Worm (Caenorhabditis elegans) whole organism, L2 larva: ENCODE results near the gene del-2.

ENCODE experiments used
- C34F6.9 ChIP-seq: fragments of 150-350 bp; optimal IDR thresholded peaks from 2 replicates; lab custom pipeline; 2014; ENCODE audit warnings: missing biosample characterization, missing genetic modification characterization
- F13H6.1 ChIP-seq: sonication (generic microtip); optimal IDR thresholded peaks from 2 replicates; lab custom pipeline; 2016; ENCODE audit warnings: missing genetic modification characterization, missing compliant biosample characterization
- R02D3.7 ChIP-seq: fragments of 150-350 bp; optimal IDR thresholded peaks from 2 replicates; lab custom pipeline; 2014; ENCODE audit warnings: missing biosample characterization, missing genetic modification characterization
- Y55F3AM.14 ChIP-seq: fragments of 200-800 bp; sonication (Bioruptor generic); optimal IDR thresholded peaks from 2 replicates; lab custom pipeline; 2018; ENCODE audit warnings: mild to moderate bottlenecking, missing genetic modification characterization, missing compliant biosample characterization
- ZK546.5 ChIP-seq: sonication (generic microtip); optimal IDR thresholded peaks from 2 replicates; lab custom pipeline; 2017; ENCODE audit warnings: missing biosample characterization, missing genetic modification characterization
- alr-1 ChIP-seq: fragments of 150-350 bp; optimal IDR thresholded peaks from 2 replicates; lab custom pipeline; 2014; ENCODE audit warnings: missing biosample characterization, missing genetic modification characterization
- aly-2 ChIP-seq: fragments of 150-350 bp; optimal IDR thresholded peaks from 2 replicates; lab custom pipeline; 2014; ENCODE audit warnings: missing biosample characterization, missing genetic modification characterization
- ama-1 ChIP-seq: fragments of 150-350 bp; optimal IDR thresholded peaks from 2 replicates; lab custom pipeline; 2018; ENCODE audit warnings: inconsistent platforms
- blmp-1 ChIP-seq: sonication (generic microtip); optimal IDR thresholded peaks from 2 replicates; lab custom pipeline; 2017; ENCODE audit warnings: missing genetic modification characterization, mild to moderate bottlenecking, missing compliant biosample characterization, antibody characterized with exemption, moderate library complexity; ENCODE audit not compliant: insufficient read depth
- ceh-16 ChIP-seq: fragments of 150-350 bp; optimal IDR thresholded peaks from 2 replicates; lab custom pipeline; 2014; ENCODE audit warnings: missing biosample characterization, missing genetic modification characterization
- ceh-82 ChIP-seq: fragments of 150-350 bp; optimal IDR thresholded peaks from 2 replicates; lab custom pipeline; 2014; ENCODE audit warnings: missing biosample characterization, missing genetic modification characterization
- crh-2 ChIP-seq: sonication (generic microtip); optimal IDR thresholded peaks from 2 replicates; lab custom pipeline; 2017; ENCODE audit warnings: missing biosample characterization, missing genetic modification characterization
- dmd-4 ChIP-seq: sonication (generic microtip); optimal IDR thresholded peaks from 2 replicates; lab custom pipeline; 2017; ENCODE audit warnings: missing biosample characterization, missing genetic modification characterization
- egl-27 ChIP-seq: sonication (generic microtip); optimal IDR thresholded peaks from 3 replicates; lab custom pipeline; 2017; ENCODE audit warnings: missing biosample characterization, missing genetic modification reagents, missing genetic modification characterization
- elt-1 ChIP-seq: fragments of 150-350 bp; optimal IDR thresholded peaks from 2 replicates; lab custom pipeline; 2014; ENCODE audit warnings: missing biosample characterization, missing genetic modification characterization
- elt-3 ChIP-seq: sonication (generic microtip); optimal IDR thresholded peaks from 2 replicates; lab custom pipeline; 2017; ENCODE audit warnings: missing biosample characterization, missing genetic modification characterization
- gmeb-1 ChIP-seq: fragments of 150-350 bp; optimal IDR thresholded peaks from 2 replicates; lab custom pipeline; 2014; ENCODE audit warnings: missing biosample characterization, missing genetic modification characterization
- lin-11 ChIP-seq: fragments of 150-350 bp; sonication (generic microtip); optimal IDR thresholded peaks from 2 replicates; lab custom pipeline; 2014; ENCODE audit warnings: missing biosample characterization, missing genetic modification characterization, inconsistent platforms, mixed read lengths
- lin-13 ChIP-seq: fragments of 150-350 bp; optimal IDR thresholded peaks from 2 replicates; lab custom pipeline; 2014; ENCODE audit warnings: missing biosample characterization, missing genetic modification reagents, missing genetic modification characterization
- lin-39 ChIP-seq: fragments of 150-350 bp; optimal IDR thresholded peaks from 2 replicates; lab custom pipeline; 2014; ENCODE audit warnings: missing biosample characterization, missing genetic modification reagents, missing genetic modification characterization
- lsy-2 ChIP-seq, 2 experiments: fragments of 150-350 bp in 1 of 2; sonication (generic microtip) in 1 of 2; optimal IDR thresholded peaks; 2 replicates each; lab custom pipeline; 2014 to 2017; ENCODE audit warnings: missing biosample characterization in 2 of 2, missing genetic modification characterization in 2 of 2
- mab-5 ChIP-seq: fragments of 150-350 bp; optimal IDR thresholded peaks from 2 replicates; lab custom pipeline; 2014; ENCODE audit warnings: missing biosample characterization, missing genetic modification characterization
- mbf-1 ChIP-seq: sonication (generic microtip); optimal IDR thresholded peaks from 2 replicates; lab custom pipeline; 2017; ENCODE audit warnings: missing biosample characterization, missing genetic modification characterization
- mdl-1 ChIP-seq, 2 experiments: fragments of 150-350 bp in 1 of 2; sonication (generic microtip) in 1 of 2; optimal IDR thresholded peaks; 2 replicates each; lab custom pipeline; 2017; ENCODE audit warnings: missing biosample characterization in 2 of 2, missing genetic modification characterization in 2 of 2
- nhr-10 ChIP-seq: sonication (generic microtip); optimal IDR thresholded peaks from 2 replicates; lab custom pipeline; 2017; ENCODE audit warnings: missing biosample characterization, missing genetic modification characterization
- nhr-11 ChIP-seq: fragments of 150-350 bp; optimal IDR thresholded peaks from 2 replicates; lab custom pipeline; 2014; ENCODE audit warnings: missing biosample characterization, missing genetic modification characterization
- nhr-12 ChIP-seq: fragments of 150-350 bp; optimal IDR thresholded peaks from 2 replicates; lab custom pipeline; 2014; ENCODE audit warnings: missing biosample characterization, missing genetic modification characterization
- nhr-129 ChIP-seq: fragments of 150-350 bp; optimal IDR thresholded peaks from 2 replicates; lab custom pipeline; 2014; ENCODE audit warnings: missing biosample characterization, missing genetic modification characterization
- nhr-21 ChIP-seq: fragments of 150-350 bp; optimal IDR thresholded peaks from 2 replicates; lab custom pipeline; 2014; ENCODE audit warnings: missing biosample characterization, missing genetic modification characterization
- nhr-23 ChIP-seq: fragments of 150-350 bp; optimal IDR thresholded peaks from 2 replicates; lab custom pipeline; 2014; ENCODE audit warnings: missing biosample characterization, missing genetic modification reagents, missing genetic modification characterization
- nhr-237 ChIP-seq: fragments of 150-350 bp; optimal IDR thresholded peaks from 2 replicates; lab custom pipeline; 2014; ENCODE audit warnings: missing biosample characterization, missing genetic modification characterization
- nhr-25 ChIP-seq: fragments of 150-350 bp; sonication (generic microtip); optimal IDR thresholded peaks from 3 replicates; lab custom pipeline; 2014; ENCODE audit warnings: missing biosample characterization, missing genetic modification characterization
- nhr-6 ChIP-seq: fragments of 150-350 bp; optimal IDR thresholded peaks from 2 replicates; lab custom pipeline; 2014; ENCODE audit warnings: missing biosample characterization, missing genetic modification characterization
- nhr-77 ChIP-seq: fragments of 150-350 bp; optimal IDR thresholded peaks from 2 replicates; lab custom pipeline; 2014; ENCODE audit warnings: missing biosample characterization, missing genetic modification characterization
- peb-1 ChIP-seq: fragments of 150-350 bp; optimal IDR thresholded peaks from 2 replicates; lab custom pipeline; 2014; ENCODE audit warnings: missing biosample characterization, missing genetic modification characterization
- skn-1 ChIP-seq: sonication (generic microtip); optimal IDR thresholded peaks from 2 replicates; lab custom pipeline; 2017; ENCODE audit warnings: missing biosample characterization, missing genetic modification characterization
- sma-3 ChIP-seq: sonication (generic microtip); optimal IDR thresholded peaks from 2 replicates; lab custom pipeline; 2016; ENCODE audit warnings: missing genetic modification reagents, missing genetic modification characterization, missing compliant biosample characterization
- sma-9 ChIP-seq, 2 experiments: fragments of 150-350 bp in 1 of 2; sonication (generic microtip) in 1 of 2; optimal IDR thresholded peaks; 2 replicates each; lab custom pipeline; 2014 to 2016; ENCODE audit warnings: missing genetic modification characterization in 2 of 2, mild to moderate bottlenecking in 1 of 2, missing biosample characterization in 1 of 2, missing compliant biosample characterization in 1 of 2, missing genetic modification reagents in 1 of 2, moderate library complexity in 1 of 2
- snpc-4 ChIP-seq: fragments of 150-350 bp; optimal IDR thresholded peaks from 2 replicates; lab custom pipeline; 2014; ENCODE audit warnings: missing biosample characterization, missing genetic modification characterization
- unc-55 ChIP-seq: fragments of 150-350 bp; sonication (generic microtip); optimal IDR thresholded peaks from 3 replicates; lab custom pipeline; 2014; ENCODE audit warnings: missing biosample characterization, missing genetic modification reagents, missing genetic modification characterization
- unc-62 ChIP-seq: fragments of 150-350 bp; optimal IDR thresholded peaks from 2 replicates; lab custom pipeline; 2014; ENCODE audit warnings: missing biosample characterization, missing genetic modification reagents, missing genetic modification characterization
- zag-1 ChIP-seq: fragments of 150-350 bp; optimal IDR thresholded peaks from 2 replicates; lab custom pipeline; 2014; ENCODE audit warnings: missing biosample characterization, missing genetic modification characterization
- ztf-4 ChIP-seq: fragments of 150-350 bp; optimal IDR thresholded peaks from 2 replicates; lab custom pipeline; 2014; ENCODE audit warnings: missing biosample characterization, missing genetic modification characterization

del-2 gene

DNA sequence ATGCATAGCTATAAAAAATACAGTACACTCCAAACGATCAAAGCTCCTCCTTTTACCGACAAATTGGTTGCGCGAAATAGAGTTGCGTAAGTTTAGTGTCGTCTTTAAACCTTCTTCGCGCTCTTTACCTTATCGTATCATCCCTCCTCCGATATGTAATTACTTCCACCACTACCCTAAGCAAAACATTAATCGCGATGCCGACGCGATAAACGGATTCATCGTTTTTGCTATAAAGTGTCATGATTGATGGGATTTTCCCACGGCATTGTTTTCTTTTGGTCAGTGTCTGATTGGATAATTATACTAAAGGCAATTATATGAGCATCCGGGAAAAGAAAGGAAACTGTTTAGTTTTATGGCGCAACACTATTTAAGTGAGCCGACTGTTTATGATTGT lies 23.0 kb downstream of the del-2 start:
- TF ChIP-seq ceh-16 (tag; lab: Kevin White, UChicago) (peak; percentile 91), sma-3 (no peak), snpc-4 (no peak), lin-11 (tag; lab: Kevin White, UChicago) (no peak), peb-1 (tag; lab: Kevin White, UChicago) (no peak), ztf-4 (tag; lab: Kevin White, UChicago) (no peak), Y55F3AM.14 (GFP tag; lab: Kevin White, UChicago) (no peak), lin-39 (no peak), nhr-10 (tag; lab: Kevin White, UChicago) (no peak), elt-1 (tag; lab: Kevin White, UChicago) (peak; percentile 94)
- TF ChIP-seq, all 48 proteins: peak for 2

ce11 chrIV:9618015-9618414 lies 23.8 kb downstream of the del-2 start:
- TF ChIP-seq nhr-10 (tag; lab: Kevin White, UChicago): no peak
- TF ChIP-seq elt-1 (tag; lab: Kevin White, UChicago): peak; percentile 77
- no peak for TF ChIP-seq zag-1
- TF ChIP-seq F13H6.1 (tag; lab: Kevin White, UChicago): no peak
- peak; percentile 84 for TF ChIP-seq nhr-23 (tag; lab: Kevin White, UChicago)
- TF ChIP-seq nhr-129 (tag; lab: Kevin White, UChicago): no peak
- no peak for TF ChIP-seq skn-1 (tag; lab: Kevin White, UChicago)
- TF ChIP-seq ceh-16 (tag; lab: Kevin White, UChicago): peak; percentile 49
- TF ChIP-seq nhr-12: no peak
- peak; percentile 48 for TF ChIP-seq nhr-25 (tag; lab: Kevin White, UChicago)

DNA sequence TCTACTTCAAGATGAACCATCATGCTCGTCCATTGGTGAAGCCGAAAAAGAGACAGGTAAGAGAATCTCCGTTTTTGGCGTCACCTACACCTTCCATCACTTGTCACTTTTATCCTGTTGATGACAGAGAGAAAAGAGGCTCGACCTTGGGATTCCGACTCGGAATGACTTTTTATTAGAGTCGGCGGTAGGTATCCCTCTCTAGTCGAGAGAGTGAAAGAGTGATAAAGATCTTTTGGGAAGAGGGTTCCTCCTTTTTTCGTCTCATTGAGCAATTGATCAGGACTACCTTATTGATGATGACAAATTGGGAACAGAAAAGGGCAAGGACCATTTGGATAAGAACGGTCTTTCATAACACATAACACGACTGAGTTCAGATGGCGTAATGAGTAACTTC lies 24.5 kb downstream of the del-2 start:
- TF ChIP-seq snpc-4 (no peak), ceh-82 (tag; lab: Kevin White, UChicago) (no peak), nhr-237 (tag; lab: Kevin White, UChicago) (no peak), nhr-25 (tag; lab: Kevin White, UChicago) (no peak), ceh-16 (tag; lab: Kevin White, UChicago) (peak; percentile 25), unc-55 (GFP tag; lab: Kevin White, UChicago) (no peak), mbf-1 (tag; lab: Kevin White, UChicago) (no peak), gmeb-1 (tag; lab: Kevin White, UChicago) (no peak), elt-1 (tag; lab: Kevin White, UChicago) (peak; percentile 85), sma-9 (GFP tag; optimal IDR thresholded peaks at IDR 0.05; lab: Kevin White, UChicago) (no peak), sma-9 (tag; optimal IDR thresholded peaks at IDR 0.05; lab: Kevin White, UChicago) (no peak), egl-27 (tag; lab: Kevin White, UChicago) (no peak), nhr-6 (tag; lab: Kevin White, UChicago) (no peak), skn-1 (tag; lab: Kevin White, UChicago) (no peak), nhr-23 (tag; lab: Kevin White, UChicago) (peak; percentile 88)

DNA sequence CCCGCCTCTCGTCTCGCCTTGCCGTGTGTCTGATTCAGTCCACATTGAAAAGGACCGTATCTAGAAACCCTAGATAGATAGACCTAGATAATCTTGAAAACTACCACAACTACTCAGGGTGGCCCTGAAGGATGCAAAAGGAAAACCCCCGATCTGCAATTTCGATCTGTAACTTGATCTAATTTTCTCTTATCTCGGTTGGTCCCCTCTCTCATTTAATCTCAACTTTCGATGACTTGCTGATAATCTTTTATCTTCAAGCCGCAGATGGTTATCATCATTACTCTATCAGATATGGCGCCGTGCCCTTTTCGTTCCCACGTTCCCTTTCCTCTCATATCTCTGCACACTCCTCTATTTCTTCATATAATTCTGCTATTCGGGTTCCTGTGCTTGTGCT lies 26.3 kb downstream of the del-2 start:
- TF ChIP-seq nhr-23 (tag; lab: Kevin White, UChicago): peak; percentile 100
- TF ChIP-seq nhr-21: no peak
- no peak for TF ChIP-seq peb-1 (tag; lab: Kevin White, UChicago)
- TF ChIP-seq egl-27 (tag; lab: Kevin White, UChicago): peak; percentile 86
- peak; percentile 27 for TF ChIP-seq crh-2 (tag; lab: Kevin White, UChicago)
- peak; percentile 84 for TF ChIP-seq nhr-25 (tag; lab: Kevin White, UChicago)
- no peak for TF ChIP-seq gmeb-1 (tag; lab: Kevin White, UChicago)
- TF ChIP-seq dmd-4 (tag; lab: Kevin White, UChicago): no peak
- TF ChIP-seq lsy-2 (tag; optimal IDR thresholded peaks at IDR 0.05; lab: Kevin White, UChicago): peak in 1 of 2 experiments; percentile 30
- TF ChIP-seq Y55F3AM.14 (GFP tag; lab: Kevin White, UChicago): no peak
- TF ChIP-seq unc-62 (GFP tag; lab: Kevin White, UChicago): no peak
- TF ChIP-seq mab-5 (tag; lab: Kevin White, UChicago): no peak
- no peak for TF ChIP-seq ZK546.5
- no peak for TF ChIP-seq skn-1 (tag; lab: Kevin White, UChicago)
- TF ChIP-seq unc-55 (GFP tag; lab: Kevin White, UChicago): no peak
- no peak for TF ChIP-seq lin-13 (GFP tag; lab: Kevin White, UChicago)
- TF ChIP-seq aly-2 (tag; lab: Kevin White, UChicago): no peak
- peak; percentile 63 for TF ChIP-seq blmp-1 (tag; lab: Kevin White, UChicago)
- TF ChIP-seq nhr-11: no peak
- no peak for TF ChIP-seq elt-3 (tag; lab: Kevin White, UChicago)
- TF ChIP-seq sma-3: peak; percentile 31
- TF ChIP-seq nhr-237 (tag; lab: Kevin White, UChicago): no peak
- TF ChIP-seq ceh-82 (tag; lab: Kevin White, UChicago): no peak
- TF ChIP-seq ztf-4 (tag; lab: Kevin White, UChicago): no peak
- peak; percentile 98 for TF ChIP-seq ceh-16 (tag; lab: Kevin White, UChicago)
- peak; percentile 100 for TF ChIP-seq elt-1 (tag; lab: Kevin White, UChicago)
- no peak for TF ChIP-seq mbf-1 (tag; lab: Kevin White, UChicago)
- TF ChIP-seq mdl-1 (tag; optimal IDR thresholded peaks at IDR 0.05; lab: Kevin White, UChicago): no peak
- TF ChIP-seq ama-1 (lab: Kevin White, UChicago): no peak
- TF ChIP-seq alr-1 (tag; lab: Kevin White, UChicago): no peak
- TF ChIP-seq nhr-6 (tag; lab: Kevin White, UChicago): no peak
- TF ChIP-seq snpc-4: no peak
- peak; percentile 94 for TF ChIP-seq sma-9 (GFP tag; optimal IDR thresholded peaks at IDR 0.05; lab: Kevin White, UChicago)
- no peak for TF ChIP-seq sma-9 (tag; optimal IDR thresholded peaks at IDR 0.05; lab: Kevin White, UChicago)
- no peak for TF ChIP-seq lin-11 (tag; lab: Kevin White, UChicago)
- TF ChIP-seq R02D3.7 (tag; lab: Kevin White, UChicago): no peak
- TF ChIP-seq nhr-77: no peak
- TF ChIP-seq C34F6.9: no peak
